Fruit fly (Drosophila melanogaster): ENCODE results near the gene CG6179.

The CG6179 gene

DNA sequence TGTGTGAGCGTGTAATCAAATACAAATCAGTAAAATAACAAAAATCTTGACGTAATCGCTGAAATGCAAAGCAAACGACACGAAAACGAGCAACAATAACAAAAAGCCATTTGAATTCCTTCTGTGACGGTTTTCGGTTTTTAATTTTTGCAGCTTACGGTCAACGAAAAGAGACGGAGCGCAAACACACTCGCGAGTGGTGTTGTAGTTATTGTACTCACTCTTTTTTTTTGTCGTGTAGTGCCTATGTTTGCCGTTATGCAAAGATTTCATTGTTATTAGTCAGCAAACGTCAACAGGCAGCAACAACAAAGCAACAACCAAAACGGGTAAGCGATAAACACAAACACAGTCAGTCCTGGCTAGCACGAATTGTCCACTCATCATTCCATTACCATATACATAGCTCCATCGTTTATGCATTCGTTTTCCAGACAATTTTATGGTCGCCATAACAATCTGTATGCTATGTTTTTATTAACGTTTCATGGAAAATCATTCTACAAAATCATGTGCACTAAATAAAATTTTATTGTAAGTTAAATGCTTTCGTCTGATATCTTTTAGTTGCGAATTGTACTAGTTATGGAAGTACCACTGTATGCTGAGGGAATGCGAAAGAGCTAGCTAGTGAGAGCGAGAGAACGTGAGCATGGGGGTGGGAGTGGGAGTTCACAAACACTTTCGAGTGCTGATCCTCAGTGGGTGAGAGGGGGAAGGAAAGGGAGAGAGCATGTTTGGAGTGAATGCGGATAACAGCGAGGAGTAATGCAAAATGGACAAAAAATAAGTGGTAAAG, 12.8 kb upstream of the CG6179 start (continued):
- TF ChIP-seq fd102C (GFP tag; optimal IDR thresholded peaks at IDR 0.05) (no peak), caup (GFP tag; optimal IDR thresholded peaks at IDR 0.05; ENCODE audit: severe bottlenecking) (peak; percentile 54), CG6175 (GFP tag; IDR thresholded peaks at IDR 0.05) (peak; percentile 49; the same call in 2 of the 3 replicates), Dip3 (GFP tag; optimal IDR thresholded peaks at IDR 0.05) (peak; percentile 73), phol (tag; optimal IDR thresholded peaks at IDR 0.05) (peak; percentile 65), unpg (GFP tag; optimal IDR thresholded peaks at IDR 0.05) (peak; percentile 75), grau (tag; optimal IDR thresholded peaks at IDR 0.05) (peak; percentile 99), CG14050 (GFP tag; IDR thresholded peaks at IDR 0.05) (peak; percentile 57; the same call in 1 of the 3 replicates), CG2875 (GFP tag; optimal IDR thresholded peaks at IDR 0.05) (peak; percentile 11), croc (GFP tag; conservative IDR thresholded peaks at IDR 0.05) (peak; percentile 39; the same call in 1 of the 3 replicates), sim (GFP tag; IDR thresholded peaks at IDR 0.05) (no peak), CG18476 (GFP tag; optimal IDR thresholded peaks at IDR 0.05) (peak; percentile 48), MBD-R2 (GFP tag; IDR thresholded peaks at IDR 0.05) (peak; percentile 39; the same call in 1 of the 2 replicates)

DNA sequence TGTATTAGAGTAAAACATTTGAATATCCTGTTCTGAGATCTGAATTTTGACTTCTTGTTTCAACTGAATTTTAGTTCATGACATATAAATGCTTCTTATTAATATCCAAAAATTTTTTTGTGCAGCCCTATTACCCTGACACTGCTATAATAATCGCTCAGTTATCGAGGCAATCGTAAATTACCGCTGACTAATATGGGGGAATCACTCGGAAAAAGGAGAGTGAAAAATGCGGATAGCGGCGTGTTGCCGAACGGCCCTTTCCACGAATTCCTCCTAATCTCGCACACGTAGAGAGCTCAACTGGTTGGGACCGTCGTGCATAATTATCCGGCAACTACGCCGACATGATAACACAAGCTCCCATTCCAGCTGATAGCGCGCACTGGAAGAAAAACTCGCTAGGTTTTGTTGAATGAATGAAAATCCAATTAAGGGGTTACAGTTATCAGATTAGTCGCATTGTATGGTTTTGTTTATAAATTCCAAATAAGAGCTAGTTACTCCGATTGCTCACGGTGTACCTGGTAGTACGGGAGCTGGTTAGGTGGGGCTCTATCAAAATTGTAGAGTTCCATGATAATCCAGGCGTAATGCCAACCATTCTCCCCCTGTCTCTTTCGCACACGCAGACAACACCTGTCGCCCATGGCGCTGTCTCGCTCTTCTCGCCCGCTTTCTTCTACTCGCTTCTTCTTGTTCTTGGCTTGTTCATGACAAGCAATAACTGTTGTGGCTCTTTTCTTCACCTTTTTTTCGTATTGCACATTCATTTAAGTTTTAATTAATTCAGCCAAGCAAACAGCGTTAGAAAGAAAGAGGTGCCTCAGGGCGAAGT, 11.9 kb upstream of the CG6179 start:
- peak; percentile 80 for TF ChIP-seq Mrtf (GFP tag; IDR thresholded peaks at IDR 0.05)
- peak; percentile 34 for TF ChIP-seq CG12942 (GFP tag; optimal IDR thresholded peaks at IDR 0.05)
- peak; percentile 69; the same call in 2 of the 3 replicates for TF ChIP-seq ase (GFP tag; IDR thresholded peaks at IDR 0.05)
- TF ChIP-seq CG34224 (GFP tag; IDR thresholded peaks at IDR 0.05; ENCODE audit: partially characterized antibody): no peak
- TF ChIP-seq wek (GFP tag; optimal IDR thresholded peaks at IDR 0.05): peak; percentile 38
- peak; percentile 72 for TF ChIP-seq HHEX (GFP tag; optimal IDR thresholded peaks at IDR 0.05)
- peak; percentile 75 for TF ChIP-seq bab2 (GFP tag; optimal IDR thresholded peaks at IDR 0.05)
- peak; percentile 11 for TF ChIP-seq phol (tag; optimal IDR thresholded peaks at IDR 0.05)
- no peak for TF ChIP-seq hbn (GFP tag; IDR thresholded peaks at IDR 0.05; ENCODE audit: partially characterized antibody)
- TF ChIP-seq CG7839 (tag; optimal IDR thresholded peaks at IDR 0.05): peak; percentile 80
- TF ChIP-seq jigr1 (GFP tag; IDR thresholded peaks at IDR 0.05): no peak
- peak; percentile 55 for TF ChIP-seq CG4404 (GFP tag; IDR thresholded peaks at IDR 0.05)
- peak; percentile 72 for TF ChIP-seq CG16779 (GFP tag; IDR thresholded peaks at IDR 0.05)
- TF ChIP-seq CG18476 (GFP tag; optimal IDR thresholded peaks at IDR 0.05): no peak
- TF ChIP-seq exex (tag; optimal IDR thresholded peaks at IDR 0.05): peak; percentile 88
- peak; percentile 73 for TF ChIP-seq Dip3 (GFP tag; optimal IDR thresholded peaks at IDR 0.05)
- TF ChIP-seq shn (GFP tag; optimal IDR thresholded peaks at IDR 0.05): peak; percentile 79
- no peak for TF ChIP-seq CG2129 (GFP tag; IDR thresholded peaks at IDR 0.05; ENCODE audit: partially characterized antibody)
- TF ChIP-seq disco-r (GFP tag; optimal IDR thresholded peaks at IDR 0.05): peak; percentile 54
- peak; percentile 65 for TF ChIP-seq CG11085 (GFP tag; IDR thresholded peaks at IDR 0.05)
- TF ChIP-seq Nf-YC (tag; optimal IDR thresholded peaks at IDR 0.05): peak; percentile 21
- TF ChIP-seq CG18599 (GFP tag; optimal IDR thresholded peaks at IDR 0.05): peak; percentile 90
- TF ChIP-seq CG3163 (GFP tag; optimal IDR thresholded peaks at IDR 0.05): peak; percentile 48
- TF ChIP-seq CG31441 (GFP tag; IDR thresholded peaks at IDR 0.05): peak; percentile 52
- TF ChIP-seq CG12744 (GFP tag; optimal IDR thresholded peaks at IDR 0.05): no peak
- no peak for TF ChIP-seq Dip2 (GFP tag; IDR thresholded peaks at IDR 0.05)
- peak; percentile 53 for TF ChIP-seq CG8924 (tag; optimal IDR thresholded peaks at IDR 0.05)
- TF ChIP-seq prd (optimal IDR thresholded peaks at IDR 0.05): no peak
- TF ChIP-seq prd (GFP tag; IDR thresholded peaks at IDR 0.05): peak; percentile 75
- TF ChIP-seq aop (GFP tag; IDR thresholded peaks at IDR 0.05): 0 out of 2 replicates have a peak, but pooled peaks have one; percentile 63
- peak; percentile 82 for TF ChIP-seq gro (GFP tag; optimal IDR thresholded peaks at IDR 0.05)
- TF ChIP-seq pum (GFP tag; optimal IDR thresholded peaks at IDR 0.05): peak; percentile 11
- TF ChIP-seq Myb (GFP tag; optimal IDR thresholded peaks at IDR 0.05): peak; percentile 52
- peak; percentile 55 for TF ChIP-seq CG3995 (GFP tag; optimal IDR thresholded peaks at IDR 0.05)
- peak; percentile 53 for TF ChIP-seq CG1832 (GFP tag; optimal IDR thresholded peaks at IDR 0.05)
